Fruit fly (Drosophila melanogaster): ENCODE results near the gene CG8004.
A peak's percentile ranks its signal among the peaks of the same experiment; 100 is the strongest.

CG8004 gene

DNA sequence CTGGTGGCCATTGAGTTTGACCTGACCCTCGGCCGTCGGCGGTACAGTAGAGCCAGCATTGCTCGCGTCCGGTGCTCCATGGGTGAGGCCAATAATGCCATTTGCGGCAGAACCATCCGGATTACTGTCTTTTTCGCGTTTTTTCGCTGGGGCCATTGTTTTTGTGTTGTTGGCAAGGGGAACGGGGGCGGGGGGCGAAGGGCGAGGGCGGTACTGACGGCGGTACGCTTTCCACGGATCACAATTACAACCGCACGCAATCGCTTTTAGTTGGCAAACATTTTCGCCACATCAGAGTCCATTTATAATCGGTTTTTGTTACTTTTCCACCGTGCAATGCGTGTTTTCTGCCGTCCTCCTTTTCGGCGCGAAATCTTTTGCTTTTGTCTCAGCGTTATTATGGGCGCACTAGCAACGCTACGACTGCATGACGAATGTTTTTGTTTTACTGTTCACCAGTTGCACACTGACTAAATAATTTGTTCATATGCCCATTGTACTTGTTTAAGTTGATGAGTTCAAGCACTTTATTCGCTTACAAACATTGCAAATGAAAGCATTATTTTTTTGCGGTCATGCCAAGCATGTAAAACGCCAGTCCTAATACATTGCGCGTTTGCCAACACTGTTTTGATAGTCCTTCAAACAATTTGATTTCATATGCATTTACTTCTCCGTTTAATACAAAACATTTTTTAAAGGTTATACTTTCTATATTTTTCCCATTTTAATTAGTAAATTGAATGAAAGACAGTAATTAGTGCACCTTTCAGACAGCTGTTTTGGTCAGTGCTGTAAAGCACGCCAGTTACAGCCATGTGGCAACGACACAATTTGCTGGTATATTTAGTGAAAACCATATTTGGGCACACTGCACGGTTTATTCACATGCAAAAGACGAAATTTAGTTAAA is 5.2 kb downstream of the CG8004 start, which contains the start of gene Pfdn6 (continued):
- TF ChIP-seq Ets96B (tag; optimal IDR thresholded peaks at IDR 0.05) (peak; percentile 27), CG3919 (GFP tag; optimal IDR thresholded peaks at IDR 0.05) (no peak), achi (GFP tag; optimal IDR thresholded peaks at IDR 0.05) (no peak), Met (GFP tag; optimal IDR thresholded peaks at IDR 0.05) (no peak), dac (GFP tag; optimal IDR thresholded peaks at IDR 0.05) (no peak), Sox15 (GFP tag; optimal IDR thresholded peaks at IDR 0.05) (peak; percentile 70), CG6854 (GFP tag; optimal IDR thresholded peaks at IDR 0.05) (no peak), Hr38 (GFP tag; optimal IDR thresholded peaks at IDR 0.05) (no peak), salr (GFP tag; optimal IDR thresholded peaks at IDR 0.05) (peak in 1 of 2 experiments; percentile 30), CG10631 (GFP tag; optimal IDR thresholded peaks at IDR 0.05) (no peak)

- TF ChIP-seq CG6854 (GFP tag; optimal IDR thresholded peaks at IDR 0.05) (no peak), dac (GFP tag; optimal IDR thresholded peaks at IDR 0.05) (no peak), salr (GFP tag; optimal IDR thresholded peaks at IDR 0.05) (no peak), CG9139 (GFP tag; optimal IDR thresholded peaks at IDR 0.05) (no peak), achi (GFP tag; optimal IDR thresholded peaks at IDR 0.05) (no peak), fd85E (GFP tag; optimal IDR thresholded peaks at IDR 0.05) (no peak)
These were observed 8.3 kb downstream of the CG8004 start for dm6 chr3L:19919981-19920380.

dm6 chr3L:19914833-19915232 is 13.5 kb downstream of the CG8004 start, which contains the start of gene Rpn1:
Rpn1 (plus strand) TSS chr3L:19915051.
- TF ChIP-seq CG3032 (tag; optimal IDR thresholded peaks at IDR 0.05) (no peak), Eip93F (GFP tag; optimal IDR thresholded peaks at IDR 0.05) (no peak), topi (GFP tag; optimal IDR thresholded peaks at IDR 0.05) (no peak), Ets96B (tag; optimal IDR thresholded peaks at IDR 0.05) (no peak), CG4318 (GFP tag; optimal IDR thresholded peaks at IDR 0.05) (no peak), CG6854 (GFP tag; optimal IDR thresholded peaks at IDR 0.05) (peak; percentile 10), Eip78C (GFP tag) (peak; percentile 26), svp (GFP tag) (no peak), pdm3 (GFP tag; optimal IDR thresholded peaks at IDR 0.05) (no peak), CG11902 (GFP tag; optimal IDR thresholded peaks at IDR 0.05) (no peak), lz (GFP tag; optimal IDR thresholded peaks at IDR 0.05) (peak; percentile 6), CG1621 (tag; optimal IDR thresholded peaks at IDR 0.05) (no peak), Ets21C (GFP tag; optimal IDR thresholded peaks at IDR 0.05) (no peak)

- TF ChIP-seq Ets21C (GFP tag; optimal IDR thresholded peaks at IDR 0.05) (no peak), Eip78C (GFP tag) (no peak), CG9139 (GFP tag; optimal IDR thresholded peaks at IDR 0.05) (no peak), CG6808 (GFP tag; optimal IDR thresholded peaks at IDR 0.05) (no peak), Lpt (GFP tag; optimal IDR thresholded peaks at IDR 0.05) (no peak), net (GFP tag; optimal IDR thresholded peaks at IDR 0.05) (no peak), CG3919 (GFP tag; optimal IDR thresholded peaks at IDR 0.05) (no peak), CG10669 (GFP tag; optimal IDR thresholded peaks at IDR 0.05) (no peak), CG16779 (tag; optimal IDR thresholded peaks at IDR 0.05) (no peak), CG3032 (tag; optimal IDR thresholded peaks at IDR 0.05) (no peak), CG34406 (GFP tag; optimal IDR thresholded peaks at IDR 0.05) (no peak), Ets96B (tag; optimal IDR thresholded peaks at IDR 0.05) (no peak), OdsH (GFP tag; optimal IDR thresholded peaks at IDR 0.05) (no peak), Met (GFP tag; optimal IDR thresholded peaks at IDR 0.05) (no peak)
These were observed 14.9 kb downstream of the CG8004 start, which contains the start of gene Mtr3 for dm6 chr3L:19913328-19913936. Mtr3 (minus strand) TSS chr3L:19913715.

DNA sequence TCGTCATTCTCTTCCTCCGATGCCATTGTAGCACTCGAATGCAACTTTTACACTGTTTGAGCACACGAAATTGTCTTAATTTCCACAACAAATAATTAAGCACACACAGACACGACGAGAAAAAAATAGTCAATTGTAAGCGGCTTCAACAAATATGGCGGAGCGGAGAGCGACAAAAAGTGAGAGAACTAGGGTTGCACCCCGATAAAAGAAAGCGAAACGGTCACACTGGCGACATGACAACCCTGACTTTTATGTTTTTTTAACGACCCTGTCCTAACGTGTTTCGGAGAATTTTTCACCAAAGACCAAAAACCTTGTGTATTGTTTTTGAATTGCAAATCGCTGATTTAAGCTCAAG is 18.3 kb downstream of the CG8004 start, which contains the start of the genes Mi-2 and Prp3:
Gene Mi-2 (minus strand): TSS at position 162 of the 361 bp plus-strand sequence.
Gene Prp3 (plus strand): TSS at position 247 of the 361 bp plus-strand sequence.
- TF ChIP-seq CG9139 (GFP tag; optimal IDR thresholded peaks at IDR 0.05) (no peak), Eip78C (GFP tag) (peak; percentile 54), Ets21C (GFP tag; optimal IDR thresholded peaks at IDR 0.05) (no peak), Met (GFP tag; optimal IDR thresholded peaks at IDR 0.05) (no peak), svp (GFP tag) (no peak), CG1621 (tag; optimal IDR thresholded peaks at IDR 0.05) (no peak), CG6808 (GFP tag; optimal IDR thresholded peaks at IDR 0.05) (no peak), lz (GFP tag; optimal IDR thresholded peaks at IDR 0.05) (no peak), Eip75B (GFP tag; optimal IDR thresholded peaks at IDR 0.05) (no peak), CG6163 (GFP tag; IDR thresholded peaks at IDR 0.05) (peak; percentile 48; the same call in 2 of the 3 replicates), Sox14 (GFP tag; optimal IDR thresholded peaks at IDR 0.05) (peak; percentile 31), Hr38 (GFP tag; optimal IDR thresholded peaks at IDR 0.05) (no peak), fkh (GFP tag; optimal IDR thresholded peaks at IDR 0.05) (peak; percentile 71), CG6854 (GFP tag; optimal IDR thresholded peaks at IDR 0.05) (no peak), CG7368 (GFP tag; optimal IDR thresholded peaks at IDR 0.05) (no peak)
